Worm (Caenorhabditis elegans) whole organism, L1 larva: ENCODE results near the gene vars-1.

Experiments used
- C16A3.4 ChIP-seq: fragments of 150-350 bp; optimal IDR thresholded peaks from 2 replicates; lab custom pipeline; 2014; ENCODE audit warnings: missing biosample characterization, missing genetic modification characterization
- C34B4.2 ChIP-seq: sonication (generic microtip); optimal IDR thresholded peaks from 2 replicates; lab custom pipeline; 2017; ENCODE audit warnings: mild to moderate bottlenecking, missing genetic modification characterization, missing compliant biosample characterization
- aly-2 ChIP-seq: fragments of 150-350 bp; optimal IDR thresholded peaks from 2 replicates; lab custom pipeline; 2014; ENCODE audit warnings: missing biosample characterization, missing genetic modification characterization
- ama-1 ChIP-seq: fragments of 150-350 bp; optimal IDR thresholded peaks from 2 replicates; lab custom pipeline; 2014
- blmp-1 ChIP-seq: fragments of 150-350 bp; optimal IDR thresholded peaks from 2 replicates; lab custom pipeline; 2014; ENCODE audit warnings: missing biosample characterization, missing genetic modification characterization
- ceh-82 ChIP-seq, 3 experiments: fragments of 150-350 bp in 1 of 3; sonication (generic microtip) in 2 of 3; optimal IDR thresholded peaks; 2 replicates each; lab custom pipeline; 2014 to 2017; ENCODE audit warnings: missing biosample characterization in 3 of 3, missing genetic modification characterization in 3 of 3
- ces-1 ChIP-seq: fragments of 150-350 bp; optimal IDR thresholded peaks from 2 replicates; lab custom pipeline; 2014; ENCODE audit warnings: missing biosample characterization, missing genetic modification reagents, missing genetic modification characterization
- dpl-1 ChIP-seq, 3 experiments: fragments of 150-350 bp in 2 of 3; sonication (generic microtip) in 1 of 3; optimal IDR thresholded peaks; 2 replicates each; lab custom pipeline; 2014 to 2017; ENCODE audit warnings: missing biosample characterization in 3 of 3, missing genetic modification characterization in 3 of 3, missing genetic modification reagents in 3 of 3
- efl-1 ChIP-seq, 4 experiments: fragments of 150-350 bp; optimal IDR thresholded peaks in 3 of 4; peaks in 1 of 4; 1 replicate in 1 of 4; 2 replicates in 3 of 4; lab custom pipeline; 2014; ENCODE audit warnings: missing biosample characterization in 2 of 4, missing genetic modification characterization in 2 of 4, missing genetic modification reagents in 2 of 4
- hlh-17 ChIP-seq: fragments of 200-800 bp; sonication (Bioruptor generic); optimal IDR thresholded peaks from 2 replicates; lab custom pipeline; 2018; ENCODE audit warnings: missing genetic modification characterization, mild to moderate bottlenecking, missing compliant biosample characterization, moderate library complexity, borderline replicate concordance
- isw-1 ChIP-seq: fragments of 200-800 bp; sonication (Bioruptor generic); IDR thresholded peaks from 2 replicates; pipeline ENCODE4 v1.3.6; 2022; ENCODE audit warnings: missing genetic modification characterization, missing compliant biosample characterization
- lin-13 ChIP-seq: fragments of 150-350 bp; optimal IDR thresholded peaks from 2 replicates; lab custom pipeline; 2014; ENCODE audit warnings: missing biosample characterization, missing genetic modification reagents, missing genetic modification characterization
- lin-14 ChIP-seq: fragments of 200-800 bp; sonication (Bioruptor generic); optimal IDR thresholded peaks from 2 replicates; lab custom pipeline; 2018; ENCODE audit warnings: mild to moderate bottlenecking, missing genetic modification characterization, moderate library complexity, missing compliant biosample characterization
- lin-15B ChIP-seq: fragments of 150-350 bp; sonication (generic microtip); optimal IDR thresholded peaks from 3 replicates; lab custom pipeline; 2014; ENCODE audit warnings: missing biosample characterization, missing genetic modification characterization
- lin-35 ChIP-seq, 2 experiments: fragments of 150-350 bp; optimal IDR thresholded peaks; 2 replicates each; lab custom pipeline; 2014; ENCODE audit warnings: missing biosample characterization in 2 of 2, missing genetic modification characterization in 2 of 2, missing genetic modification reagents in 2 of 2
- lin-39 ChIP-seq: fragments of 150-350 bp; optimal IDR thresholded peaks from 2 replicates; lab custom pipeline; 2014; ENCODE audit warnings: missing biosample characterization, missing genetic modification reagents, missing genetic modification characterization
- lir-3 ChIP-seq: sonication (generic microtip); optimal IDR thresholded peaks from 2 replicates; lab custom pipeline; 2016; ENCODE audit warnings: mild to moderate bottlenecking, missing genetic modification characterization, moderate library complexity, missing compliant biosample characterization; ENCODE audit not compliant: poor library complexity
- lsy-2 ChIP-seq, 2 experiments: fragments of 150-350 bp; optimal IDR thresholded peaks; 2 replicates each; lab custom pipeline; 2014; ENCODE audit warnings: missing biosample characterization in 2 of 2, missing genetic modification characterization in 2 of 2
- mab-9 ChIP-seq: fragments of 200-800 bp; sonication (Bioruptor generic); IDR thresholded peaks from 2 replicates; pipeline ENCODE4 v1.3.6; 2022; ENCODE audit warnings: missing genetic modification reagents, missing genetic modification characterization, missing compliant biosample characterization
- mdl-1 ChIP-seq, 2 experiments: fragments of 150-350 bp; optimal IDR thresholded peaks; 2 replicates each; lab custom pipeline; 2014 to 2017; ENCODE audit warnings: missing biosample characterization in 2 of 2, missing genetic modification characterization in 2 of 2, inconsistent platforms in 1 of 2
- mep-1 ChIP-seq: fragments of 150-350 bp; optimal IDR thresholded peaks from 2 replicates; lab custom pipeline; 2014; ENCODE audit warnings: missing biosample characterization, missing genetic modification characterization
- nhr-12 ChIP-seq: sonication (generic microtip); optimal IDR thresholded peaks from 2 replicates; lab custom pipeline; 2017; ENCODE audit warnings: missing biosample characterization, missing genetic modification characterization
- nhr-237 ChIP-seq: fragments of 150-350 bp; optimal IDR thresholded peaks from 2 replicates; lab custom pipeline; 2014; ENCODE audit warnings: missing biosample characterization, missing genetic modification characterization
- nhr-71 ChIP-seq: sonication (generic microtip); optimal IDR thresholded peaks from 2 replicates; lab custom pipeline; 2016; ENCODE audit warnings: mild to moderate bottlenecking, missing genetic modification characterization, moderate library complexity, missing compliant biosample characterization
- nhr-84 ChIP-seq: sonication (generic microtip); optimal IDR thresholded peaks from 2 replicates; lab custom pipeline; 2017; ENCODE audit warnings: missing biosample characterization, missing genetic modification characterization
- nhr-85 ChIP-seq: sonication (generic microtip); peaks from one replicate; lab custom pipeline; 2016; ENCODE audit warnings: missing genetic modification characterization, inconsistent platforms, missing compliant biosample characterization
- snpc-4 ChIP-seq: fragments of 150-350 bp; optimal IDR thresholded peaks from 2 replicates; lab custom pipeline; 2014; ENCODE audit warnings: missing biosample characterization, missing genetic modification characterization
- snu-23 ChIP-seq: sonication (generic microtip); optimal IDR thresholded peaks from 2 replicates; lab custom pipeline; 2016; ENCODE audit warnings: missing genetic modification characterization, missing compliant biosample characterization
- sup-37 ChIP-seq: fragments of 200-800 bp; sonication (Bioruptor generic); optimal IDR thresholded peaks from 2 replicates; lab custom pipeline; 2018; ENCODE audit warnings: mild to moderate bottlenecking, missing genetic modification characterization, missing compliant biosample characterization
- unc-62 ChIP-seq: fragments of 150-350 bp; optimal IDR thresholded peaks from 2 replicates; lab custom pipeline; 2014; ENCODE audit warnings: missing biosample characterization, missing genetic modification reagents, missing genetic modification characterization
- unc-86 ChIP-seq: sonication (generic microtip); optimal IDR thresholded peaks from 2 replicates; lab custom pipeline; 2016; ENCODE audit warnings: missing genetic modification characterization, missing compliant biosample characterization
- vab-15 ChIP-seq: sonication (generic microtip); optimal IDR thresholded peaks from 2 replicates; lab custom pipeline; 2017; ENCODE audit warnings: missing genotype, mild to moderate bottlenecking, missing genetic modification characterization, missing compliant biosample characterization
- ztf-11 ChIP-seq, 2 experiments: sonication (generic microtip); optimal IDR thresholded peaks; 2 replicates each; lab custom pipeline; 2016 to 2017; ENCODE audit warnings: missing genetic modification characterization in 2 of 2, missing biosample characterization in 1 of 2, missing compliant biosample characterization in 1 of 2
- ztf-4 ChIP-seq: fragments of 150-350 bp; optimal IDR thresholded peaks from 2 replicates; lab custom pipeline; 2014; ENCODE audit warnings: missing biosample characterization, missing genetic modification characterization

vars-1 gene

ce11 chrV:8007460-8008292, 23.5 kb upstream of the vars-1 start, which contains the start of gene Y97E10AR.3 (continued):
- TF ChIP-seq dpl-1 (GFP tag; optimal IDR thresholded peaks at IDR 0.05; lab: Kevin White, UChicago): no peak

ce11 chrV:8010103-8010502, 21.1 kb upstream of the vars-1 start, which contains the start of gene Y97E10AR.4:
Y97E10AR.4 (minus strand) TSS chrV:8010233.
- no peak for TF ChIP-seq lin-14 (GFP tag; lab: Kevin White, UChicago)
- TF ChIP-seq snu-23: no peak
- peak; percentile 42 for TF ChIP-seq nhr-85 (tag; lab: Kevin White, UChicago)
- TF ChIP-seq dpl-1 (GFP tag; optimal IDR thresholded peaks at IDR 0.05; lab: Kevin White, UChicago): no peak

ce11 chrV:8010846-8011245, 20.4 kb upstream of the vars-1 start, which contains the start of gene lmtr-2:
lmtr-2 (minus strand) TSS chrV:8011106.
- TF ChIP-seq isw-1 (GFP tag; lab: Robert Waterston, UW): no peak
- TF ChIP-seq aly-2 (tag; lab: Kevin White, UChicago): no peak
- TF ChIP-seq ama-1 (lab: Kevin White, UChicago): peak; percentile 22

- TF ChIP-seq nhr-237: no peak
- no peak for TF ChIP-seq lin-39 (tag; lab: Kevin White, UChicago)
- no peak for TF ChIP-seq efl-1 (optimal IDR thresholded peaks at IDR 0.05; lab: Kevin White, UChicago)
- peak in 1 of 2 experiments; percentile 36 for TF ChIP-seq efl-1 (GFP tag; optimal IDR thresholded peaks at IDR 0.05 in 1 of 2; lab: Kevin White, UChicago)
- no peak for TF ChIP-seq lir-3 (tag; lab: Kevin White, UChicago)
These were observed 19.2 kb upstream of the vars-1 start, which contains the start of gene rpb-9 for ce11 chrV:8012032-8012431. rpb-9 (minus strand) TSS chrV:8012345.

ce11 chrV:8013901-8014388, 17.3 kb upstream of the vars-1 start, which contains the start of gene Y97E10AR.6:
Y97E10AR.6 (minus strand) TSS chrV:8013951.
- TF ChIP-seq lin-15B (tag; lab: Kevin White, UChicago): peak; percentile 20
- no peak for TF ChIP-seq ces-1 (GFP tag; lab: Kevin White, UChicago)
- TF ChIP-seq blmp-1 (tag; lab: Kevin White, UChicago): peak; percentile 5
- peak; percentile 44 for TF ChIP-seq mep-1
- peak; percentile 41 to 51 for TF ChIP-seq efl-1 (optimal IDR thresholded peaks at IDR 0.05; lab: Kevin White, UChicago)
- TF ChIP-seq efl-1 (GFP tag; optimal IDR thresholded peaks at IDR 0.05 in 1 of 2; lab: Kevin White, UChicago): peak; percentile 55 to 73
- peak; percentile 4 to 54 (median 29) for TF ChIP-seq dpl-1 (GFP tag; optimal IDR thresholded peaks at IDR 0.05; lab: Kevin White, UChicago)
- TF ChIP-seq ztf-11 (tag; optimal IDR thresholded peaks at IDR 0.05; lab: Kevin White, UChicago): no peak
- peak; percentile 16 for TF ChIP-seq snpc-4 (tag; lab: Kevin White, UChicago)
- no peak for TF ChIP-seq unc-86 (tag; lab: Kevin White, UChicago)
- TF ChIP-seq C16A3.4 (tag; lab: Kevin White, UChicago): peak; percentile 46
- peak in 1 of 2 experiments; percentile 50 for TF ChIP-seq lsy-2 (tag; optimal IDR thresholded peaks at IDR 0.05; lab: Kevin White, UChicago)
- no peak for TF ChIP-seq hlh-17 (GFP tag; lab: Kevin White, UChicago)
- no peak for TF ChIP-seq mab-9 (GFP tag; lab: Robert Waterston, UW)
- peak in 1 of 3 experiments; percentile 26 for TF ChIP-seq ceh-82 (tag; optimal IDR thresholded peaks at IDR 0.05; lab: Kevin White, UChicago)
- no peak for TF ChIP-seq sup-37 (GFP tag; lab: Kevin White, UChicago)
- no peak for TF ChIP-seq nhr-12 (tag; lab: Kevin White, UChicago)
- TF ChIP-seq lin-14 (GFP tag; lab: Kevin White, UChicago): peak; percentile 54
- TF ChIP-seq lin-13 (GFP tag; lab: Kevin White, UChicago): no peak
- peak; percentile 23 for TF ChIP-seq nhr-71 (tag; lab: Kevin White, UChicago)
- TF ChIP-seq mdl-1 (tag; optimal IDR thresholded peaks at IDR 0.05; lab: Kevin White, UChicago): peak in 1 of 2 experiments; percentile 63
- peak; percentile 36 for TF ChIP-seq snu-23
- TF ChIP-seq lin-35 (GFP tag; optimal IDR thresholded peaks at IDR 0.05; lab: Kevin White, UChicago): peak; percentile 38 to 78
- no peak for TF ChIP-seq nhr-85 (tag; lab: Kevin White, UChicago)
- TF ChIP-seq C34B4.2: no peak
- no peak for TF ChIP-seq nhr-84 (tag; lab: Kevin White, UChicago)
- no peak for TF ChIP-seq lir-3 (tag; lab: Kevin White, UChicago)
- no peak for TF ChIP-seq vab-15
- no peak for TF ChIP-seq ztf-4
- TF ChIP-seq nhr-237: no peak
- no peak for TF ChIP-seq lin-39 (tag; lab: Kevin White, UChicago)
- no peak for TF ChIP-seq unc-62 (GFP tag; lab: Kevin White, UChicago)
